Worm (Caenorhabditis elegans): Measurements from ENCODE around the gene Y77E11A.16.

Gene Y77E11A.16

ce11 chrIV:1496017-1496678 lies 10.9 kb downstream of the Y77E11A.16 start, which contains the start of gene npp-20 (continued):
- TF ChIP-seq pqm-1 (tag; optimal IDR thresholded peaks at IDR 0.05) = no peak
- TF ChIP-seq ceh-63 (GFP tag; optimal IDR thresholded peaks at IDR 0.05) = no peak
- TF ChIP-seq nhr-20 (tag; optimal IDR thresholded peaks at IDR 0.05) = peak; percentile 56
- no peak for TF ChIP-seq efl-3 (GFP tag; optimal IDR thresholded peaks at IDR 0.05)
- no peak for TF ChIP-seq egl-13 (tag; optimal IDR thresholded peaks at IDR 0.05)

- TF ChIP-seq xbp-1 (tag; optimal IDR thresholded peaks at IDR 0.05) (no peak), lin-14 (GFP tag; optimal IDR thresholded peaks at IDR 0.05) (no peak), lsy-2 (tag; optimal IDR thresholded peaks at IDR 0.05) (peak in 1 of 2 experiments; percentile 25), nhr-11 (tag; optimal IDR thresholded peaks at IDR 0.05) (no peak), efl-1 (optimal IDR thresholded peaks at IDR 0.05) (peak in 1 of 2 experiments; percentile 3), efl-1 (GFP tag; optimal IDR thresholded peaks at IDR 0.05 in 1 of 2) (no peak), F16B12.6 (tag; optimal IDR thresholded peaks at IDR 0.05) (no peak), elt-3 (tag; optimal IDR thresholded peaks at IDR 0.05) (no peak), fkh-8 (tag; optimal IDR thresholded peaks at IDR 0.05) (no peak), unc-30 (tag; optimal IDR thresholded peaks at IDR 0.05) (no peak), sptf-1 (tag; optimal IDR thresholded peaks at IDR 0.05) (no peak), elt-2 (tag; optimal IDR thresholded peaks at IDR 0.05) (no peak), nhr-28 (tag; optimal IDR thresholded peaks at IDR 0.05) (no peak)
Measured at ce11 chrIV:1496679-1497033, 11.4 kb downstream of the Y77E11A.16 start.

ce11 chrIV:1497448-1497847 lies 12.2 kb downstream of the Y77E11A.16 start, which contains the start of gene hxk-3:
hxk-3 (plus strand) TSS chrIV:1497626.
- TF ChIP-seq ceh-88 (GFP tag; IDR thresholded peaks at IDR 0.05) (no peak), C16A3.4 (tag; optimal IDR thresholded peaks at IDR 0.05) (no peak), mdl-1 (tag; optimal IDR thresholded peaks at IDR 0.05) (peak in 1 of 2 experiments; percentile 94), zip-4 (GFP tag; optimal IDR thresholded peaks at IDR 0.05) (no peak), elt-2 (tag; optimal IDR thresholded peaks at IDR 0.05) (no peak), lin-14 (GFP tag; optimal IDR thresholded peaks at IDR 0.05) (peak; percentile 87), tbx-2 (tag; optimal IDR thresholded peaks at IDR 0.05) (peak; percentile 60), skn-1 (tag; optimal IDR thresholded peaks at IDR 0.05) (peak; percentile 21), irx-1 (tag; optimal IDR thresholded peaks at IDR 0.05) (peak; percentile 42), sup-37 (GFP tag; optimal IDR thresholded peaks at IDR 0.05) (no peak), pax-3 (tag; optimal IDR thresholded peaks at IDR 0.05) (peak; percentile 47), ztf-4 (tag; optimal IDR thresholded peaks at IDR 0.05) (peak; percentile 14), lin-13 (GFP tag; optimal IDR thresholded peaks at IDR 0.05) (peak; percentile 49), ztf-11 (tag; optimal IDR thresholded peaks at IDR 0.05) (no peak), zag-1 (tag; optimal IDR thresholded peaks at IDR 0.05) (no peak), nhr-76 (tag; optimal IDR thresholded peaks at IDR 0.05) (no peak), unc-86 (tag; optimal IDR thresholded peaks at IDR 0.05) (peak; percentile 49), nhr-85 (tag) (peak; percentile 92), aha-1 (tag; optimal IDR thresholded peaks at IDR 0.05) (no peak), hlh-17 (GFP tag; optimal IDR thresholded peaks at IDR 0.05; ENCODE audit: borderline replicate concordance) (no peak), unc-30 (tag; optimal IDR thresholded peaks at IDR 0.05) (no peak), nhr-71 (tag; optimal IDR thresholded peaks at IDR 0.05) (peak; percentile 87), nhr-19 (GFP tag; conservative IDR thresholded peaks at IDR 0.05) (peak; percentile 68), egl-13 (tag; optimal IDR thresholded peaks at IDR 0.05) (peak; percentile 54), nhr-84 (tag; optimal IDR thresholded peaks at IDR 0.05) (no peak), dsc-1 (tag; optimal IDR thresholded peaks at IDR 0.05) (peak; percentile 69), ces-1 (GFP tag; optimal IDR thresholded peaks at IDR 0.05) (no peak), sptf-1 (tag; optimal IDR thresholded peaks at IDR 0.05) (no peak), lin-15B (tag; optimal IDR thresholded peaks at IDR 0.05) (peak; percentile 31), fkh-4 (tag; optimal IDR thresholded peaks at IDR 0.05; ENCODE audit: borderline replicate concordance) (no peak), sox-4 (tag; optimal IDR thresholded peaks at IDR 0.05) (no peak), snpc-4 (tag; optimal IDR thresholded peaks at IDR 0.05) (no peak), rnt-1 (tag; optimal IDR thresholded peaks at IDR 0.05) (no peak), efl-1 (optimal IDR thresholded peaks at IDR 0.05) (peak; percentile 66 to 71), efl-1 (GFP tag; optimal IDR thresholded peaks at IDR 0.05 in 1 of 2) (peak; percentile 50 to 85), tlp-1 (tag; optimal IDR thresholded peaks at IDR 0.05) (no peak), nhr-47 (tag; optimal IDR thresholded peaks at IDR 0.05) (peak; percentile 76), nhr-11 (tag; optimal IDR thresholded peaks at IDR 0.05) (no peak), nhr-237 (tag; optimal IDR thresholded peaks at IDR 0.05) (peak; percentile 26)
